Fruit fly (Drosophila melanogaster) whole organism, embryonic: Measurements from ENCODE around the gene pbl.
A peak's percentile ranks its signal among the peaks of the same experiment; 100 is the strongest.

ENCODE experiments used
- ATbp ChIP-seq: fragments of 200-800 bp; sonication (Bioruptor generic); optimal IDR thresholded peaks from 2 replicates; lab custom pipeline; 2017; ENCODE audit warnings: missing biosample characterization, mild to moderate bottlenecking, missing genetic modification characterization, missing genetic modification reagents
- Asciz ChIP-seq: fragments of 200-800 bp; sonication (Bioruptor generic); optimal IDR thresholded peaks from 2 replicates; lab custom pipeline; 2017; ENCODE audit warnings: missing biosample characterization, mild to moderate bottlenecking, missing genetic modification characterization, missing genetic modification reagents
- Atf-2 ChIP-seq: fragments of 200-800 bp; sonication (Bioruptor generic); optimal IDR thresholded peaks from 2 replicates; lab custom pipeline; 2016; ENCODE audit warnings: missing biosample characterization, missing genetic modification characterization
- B-H2 ChIP-seq: fragments of 200-800 bp; sonication (Bioruptor generic); optimal IDR thresholded peaks from 2 replicates; lab custom pipeline; 2018; ENCODE audit warnings: missing biosample characterization, mild to moderate bottlenecking, missing genetic modification characterization
- CG10366 ChIP-seq: fragments of 200-800 bp; sonication (Bioruptor generic); IDR thresholded peaks from 2 replicates; pipeline ENCODE4 v1.3.6; 2022; ENCODE audit warnings: missing biosample characterization, missing genetic modification characterization
- CG10979 ChIP-seq: fragments of 200-800 bp; sonication (Bioruptor generic); optimal IDR thresholded peaks from 2 replicates; lab custom pipeline; 2018; ENCODE audit warnings: missing biosample characterization, mild to moderate bottlenecking, missing genetic modification characterization, moderate library complexity
- CG11560 ChIP-seq: fragments of 200-800 bp; sonication (Bioruptor generic); IDR thresholded peaks from 3 replicates; pipeline ENCODE4 v1.3.6; 2022; ENCODE audit warnings: missing biosample characterization, missing genetic modification characterization
- CG1233 ChIP-seq: fragments of 200-800 bp; sonication (Bioruptor generic); optimal IDR thresholded peaks from 4 replicates; lab custom pipeline; 2018; ENCODE audit warnings: missing biosample characterization, mild to moderate bottlenecking, missing genetic modification characterization
- CG13424 ChIP-seq: fragments of 200-800 bp; sonication (Bioruptor generic); optimal IDR thresholded peaks from 2 replicates; lab custom pipeline; 2019; ENCODE audit warnings: missing biosample characterization, mild to moderate bottlenecking, missing genetic modification characterization, moderate library complexity
- CG13775 ChIP-seq: fragments of 200-800 bp; sonication (Bioruptor generic); optimal IDR thresholded peaks from 3 replicates; lab custom pipeline; 2017; ENCODE audit warnings: missing biosample characterization, mild to moderate bottlenecking, missing genetic modification characterization
- CG14710 ChIP-seq: fragments of 200-800 bp; sonication (Bioruptor generic); optimal IDR thresholded peaks from 3 replicates; lab custom pipeline; 2019; ENCODE audit warnings: missing biosample characterization, mild to moderate bottlenecking, missing genetic modification characterization, moderate library complexity
- CG15514 ChIP-seq: fragments of 200-800 bp; sonication (Bioruptor generic); optimal IDR thresholded peaks from 3 replicates; lab custom pipeline; 2017; ENCODE audit warnings: missing biosample characterization, missing genetic modification characterization, mild to moderate bottlenecking, moderate library complexity, missing genetic modification reagents
- CG17385 ChIP-seq: fragments of 200-800 bp; sonication (Bioruptor generic); optimal IDR thresholded peaks from 3 replicates; lab custom pipeline; 2018; ENCODE audit warnings: missing biosample characterization, mild to moderate bottlenecking, missing genetic modification characterization
- CG17568 ChIP-seq: fragments of 200-800 bp; sonication (Bioruptor generic); optimal IDR thresholded peaks from 2 replicates; lab custom pipeline; 2018; ENCODE audit warnings: missing biosample characterization, mild to moderate bottlenecking, missing genetic modification characterization, moderate library complexity
- CG17612 ChIP-seq: fragments of 200-800 bp; sonication (Bioruptor generic); IDR thresholded peaks from 2 replicates; pipeline ENCODE4 v1.3.6; 2022; ENCODE audit warnings: missing biosample characterization, missing genetic modification characterization
- CG17829 ChIP-seq: fragments of 200-800 bp; optimal IDR thresholded peaks from 2 replicates; lab custom pipeline; 2019; ENCODE audit warnings: missing biosample characterization, mild to moderate bottlenecking, missing genetic modification characterization, moderate library complexity
- CG18476 ChIP-seq: fragments of 200-800 bp; sonication (Bioruptor generic); optimal IDR thresholded peaks from 2 replicates; lab custom pipeline; 2016; ENCODE audit warnings: missing biosample characterization, mild to moderate bottlenecking, missing genetic modification characterization
- CG2116 ChIP-seq: fragments of 200-800 bp; sonication (Bioruptor generic); optimal IDR thresholded peaks from 3 replicates; lab custom pipeline; 2018; ENCODE audit warnings: missing biosample characterization, mild to moderate bottlenecking, missing genetic modification characterization
- CG31365 ChIP-seq: fragments of 200-800 bp; sonication (Bioruptor generic); optimal IDR thresholded peaks from 2 replicates; lab custom pipeline; 2018; ENCODE audit warnings: missing biosample characterization, mild to moderate bottlenecking, missing genetic modification characterization
- CG31441 ChIP-seq: fragments of 200-800 bp; sonication (Bioruptor generic); IDR thresholded peaks from 2 replicates; pipeline ENCODE4 v1.3.6; 2022; ENCODE audit warnings: missing biosample characterization, missing genetic modification characterization
- CG3281 ChIP-seq: fragments of 200-800 bp; sonication (Bioruptor generic); optimal IDR thresholded peaks from 3 replicates; lab custom pipeline; 2017; ENCODE audit warnings: missing biosample characterization, mild to moderate bottlenecking, missing genetic modification characterization
- CG34376 ChIP-seq: fragments of 200-800 bp; sonication (Bioruptor generic); optimal IDR thresholded peaks from 2 replicates; lab custom pipeline; 2018; ENCODE audit warnings: missing biosample characterization, mild to moderate bottlenecking, missing genetic modification characterization
- CG3847 ChIP-seq: fragments of 200-800 bp; sonication (Bioruptor generic); IDR thresholded peaks from 2 replicates; pipeline ENCODE4 v1.3.6; 2022; ENCODE audit warnings: missing biosample characterization, missing genetic modification characterization
- CG4282 ChIP-seq: fragments of 200-800 bp; sonication (Bioruptor generic); optimal IDR thresholded peaks from 2 replicates; lab custom pipeline; 2016; ENCODE audit warnings: missing biosample characterization, missing genetic modification characterization
- CG5180 ChIP-seq: fragments of 200-800 bp; sonication (Bioruptor generic); optimal IDR thresholded peaks from 3 replicates; lab custom pipeline; 2017; ENCODE audit warnings: missing biosample characterization, missing genetic modification characterization, mild to moderate bottlenecking, moderate library complexity, missing genetic modification reagents
- CG7357 ChIP-seq: fragments of 200-800 bp; sonication (Bioruptor generic); IDR thresholded peaks from 3 replicates; pipeline ENCODE4 v1.3.6; 2022; ENCODE audit warnings: missing biosample characterization, missing genetic modification characterization
- CG9727 ChIP-seq: fragments of 200-800 bp; sonication (Bioruptor generic); optimal IDR thresholded peaks from 3 replicates; lab custom pipeline; 2017; ENCODE audit warnings: missing biosample characterization, mild to moderate bottlenecking, missing genetic modification characterization
- CG9797 ChIP-seq: fragments of 200-800 bp; sonication (Bioruptor generic); optimal IDR thresholded peaks from 3 replicates; lab custom pipeline; 2018; ENCODE audit warnings: missing biosample characterization, mild to moderate bottlenecking, missing genetic modification characterization
- Dek ChIP-seq: fragments of 200-800 bp; sonication (Bioruptor generic); optimal IDR thresholded peaks from 3 replicates; lab custom pipeline; 2019; ENCODE audit warnings: missing biosample characterization, mild to moderate bottlenecking, missing genetic modification characterization, moderate library complexity
- HLH4C ChIP-seq: fragments of 200-800 bp; sonication (Bioruptor generic); IDR thresholded peaks from 3 replicates; pipeline ENCODE4 v1.3.6; 2022; ENCODE audit warnings: missing biosample characterization, missing genetic modification characterization; ENCODE audit not compliant: partially characterized antibody
- Hey ChIP-seq: fragments of 200-800 bp; sonication (Bioruptor generic); optimal IDR thresholded peaks from 3 replicates; lab custom pipeline; 2018; ENCODE audit warnings: missing biosample characterization, mild to moderate bottlenecking, missing genetic modification characterization
- HmgZ ChIP-seq: fragments of 200-800 bp; sonication (Bioruptor generic); optimal IDR thresholded peaks from 2 replicates; lab custom pipeline; 2018; ENCODE audit warnings: missing biosample characterization, mild to moderate bottlenecking, missing genetic modification characterization
- Hmx ChIP-seq: fragments of 200-800 bp; sonication (Bioruptor generic); optimal IDR thresholded peaks from 2 replicates; lab custom pipeline; 2016; ENCODE audit warnings: missing biosample characterization, missing genetic modification characterization
- Hsf ChIP-seq: fragments of 200-800 bp; sonication (Bioruptor generic); optimal IDR thresholded peaks from 3 replicates; lab custom pipeline; 2016; ENCODE audit warnings: missing biosample characterization, missing genetic modification characterization
- Lhr ChIP-seq: fragments of 200-800 bp; sonication (Bioruptor generic); optimal IDR thresholded peaks from 3 replicates; lab custom pipeline; 2017; ENCODE audit warnings: mild to moderate bottlenecking, missing biosample characterization, missing genetic modification reagents, missing genetic modification characterization
- Vsx1 ChIP-seq: fragments of 200-800 bp; sonication (Bioruptor generic); optimal IDR thresholded peaks from 2 replicates; lab custom pipeline; 2017; ENCODE audit warnings: missing biosample characterization, mild to moderate bottlenecking, missing genetic modification characterization, missing genetic modification reagents
- abd-A ChIP-seq: fragments of 200-800 bp; sonication (Bioruptor generic); optimal IDR thresholded peaks from 3 replicates; lab custom pipeline; 2019; ENCODE audit warnings: missing biosample characterization, mild to moderate bottlenecking, missing genetic modification characterization, moderate library complexity
- az2 ChIP-seq: fragments of 200-800 bp; sonication (Bioruptor generic); optimal IDR thresholded peaks from 3 replicates; lab custom pipeline; 2016; ENCODE audit warnings: missing biosample characterization, missing genetic modification characterization
- chm ChIP-seq: fragments of 200-800 bp; sonication (Bioruptor generic); IDR thresholded peaks from 2 replicates; pipeline ENCODE4 v1.3.6; 2022; ENCODE audit warnings: missing biosample characterization, missing genetic modification characterization
- gcm ChIP-seq: fragments of 200-800 bp; sonication (Bioruptor generic); optimal IDR thresholded peaks from 2 replicates; lab custom pipeline; 2019; ENCODE audit warnings: missing biosample characterization, mild to moderate bottlenecking, missing genetic modification characterization, moderate library complexity
- ind ChIP-seq: fragments of 200-800 bp; sonication (Bioruptor generic); optimal IDR thresholded peaks from 3 replicates; lab custom pipeline; 2016; ENCODE audit warnings: missing biosample characterization, missing genetic modification characterization
- inv ChIP-seq: fragments of 200-800 bp; sonication (Bioruptor generic); IDR thresholded peaks from 2 replicates; pipeline ENCODE4 v1.3.6; 2022; ENCODE audit warnings: missing biosample characterization, missing genetic modification characterization; ENCODE audit not compliant: partially characterized antibody
- lilli ChIP-seq: fragments of 200-800 bp; sonication (Bioruptor generic); optimal IDR thresholded peaks from 3 replicates; lab custom pipeline; 2016; ENCODE audit warnings: missing biosample characterization, missing genetic modification characterization
- mirr ChIP-seq: fragments of 200-800 bp; sonication (Bioruptor generic); optimal IDR thresholded peaks from 3 replicates; lab custom pipeline; 2018; ENCODE audit warnings: missing biosample characterization, mild to moderate bottlenecking, missing genetic modification characterization
- nerfin-1 ChIP-seq: fragments of 200-800 bp; sonication (Bioruptor generic); optimal IDR thresholded peaks from 3 replicates; lab custom pipeline; 2019; ENCODE audit warnings: missing biosample characterization, mild to moderate bottlenecking, missing genetic modification characterization, moderate library complexity
- repo ChIP-seq: fragments of 200-800 bp; sonication (Bioruptor generic); optimal IDR thresholded peaks from 2 replicates; lab custom pipeline; 2016; ENCODE audit warnings: missing biosample characterization, missing genetic modification characterization
- tx ChIP-seq: fragments of 200-800 bp; sonication (Bioruptor generic); optimal IDR thresholded peaks from 2 replicates; lab custom pipeline; 2016; ENCODE audit warnings: missing biosample characterization, missing genetic modification characterization
- z ChIP-seq: fragments of 200-800 bp; sonication (Bioruptor generic); IDR thresholded peaks from 3 replicates; pipeline ENCODE4 v1.3.6; 2022; ENCODE audit warnings: missing biosample characterization, missing genetic modification characterization

Gene pbl

DNA sequence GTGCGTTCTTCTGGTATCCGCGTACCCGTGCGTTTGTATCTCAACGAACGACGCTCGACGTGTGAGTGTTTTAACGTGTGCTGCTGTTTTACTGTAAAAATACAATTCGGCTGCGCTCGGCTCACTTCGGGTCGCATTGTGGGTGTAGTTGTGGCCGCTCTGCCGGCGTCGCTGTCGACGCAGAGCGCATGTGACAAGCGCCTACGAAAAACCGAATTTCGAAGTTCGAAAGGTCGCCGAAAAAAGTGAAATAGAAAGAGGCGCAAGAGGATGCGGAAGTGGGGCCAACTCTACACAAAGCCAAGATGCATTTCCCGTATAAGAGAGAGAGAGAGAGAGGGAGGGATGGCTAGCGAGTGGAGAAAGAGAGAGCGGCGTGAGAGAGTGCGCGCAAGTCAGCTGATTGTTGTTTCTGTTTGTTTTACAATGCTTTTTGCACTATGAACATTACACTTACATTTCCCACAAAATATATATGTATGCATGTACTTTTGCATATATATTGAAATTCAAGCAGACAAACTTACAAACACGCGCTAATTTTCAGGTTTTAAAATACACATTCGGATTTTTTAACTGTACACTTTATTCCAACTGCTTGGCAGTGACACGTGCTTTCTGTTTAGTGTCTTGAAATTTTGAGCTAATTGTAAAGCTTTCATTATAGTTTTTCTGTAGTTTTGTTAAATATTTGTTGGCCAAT is 56.9 kb downstream of the pbl start (continued):
- 0 out of 3 replicates have a peak, but pooled peaks have one; percentile 9 for TF ChIP-seq HLH4C (GFP tag; lab: Robert Waterston, UW)
- TF ChIP-seq CG11560 (tag; lab: Robert Waterston, UW): no peak
- TF ChIP-seq repo (GFP tag; lab: Kevin White, UChicago): peak; percentile 56
- TF ChIP-seq Hsf: no peak
- TF ChIP-seq CG31441 (GFP tag; lab: Robert Waterston, UW): peak; percentile 64; the same call in 1 of the 2 replicates
- TF ChIP-seq CG10366 (GFP tag; lab: Robert Waterston, UW): no peak
- peak; percentile 68 for TF ChIP-seq abd-A (tag; lab: Kevin White, UChicago)
- peak; percentile 71 for TF ChIP-seq Vsx1 (GFP tag; lab: Kevin White, UChicago)
- TF ChIP-seq CG10979 (tag; lab: Kevin White, UChicago): peak; percentile 44
- peak; percentile 54 for TF ChIP-seq CG2116 (GFP tag; lab: Kevin White, UChicago)
- TF ChIP-seq CG14710: peak; percentile 39
- no peak for TF ChIP-seq az2
- TF ChIP-seq CG3847 (GFP tag; lab: Robert Waterston, UW): 0 out of 2 replicates have a peak, but pooled peaks have one; percentile 18
- no peak for TF ChIP-seq Atf-2 (GFP tag; lab: Kevin White, UChicago)
- peak; percentile 84 for TF ChIP-seq chm
- peak; percentile 85 for TF ChIP-seq CG15514 (GFP tag; lab: Kevin White, UChicago)
- no peak for TF ChIP-seq inv (GFP tag; lab: Robert Waterston, UW)
- peak; percentile 37 for TF ChIP-seq lilli
- peak; percentile 85 for TF ChIP-seq CG3281 (GFP tag; lab: Kevin White, UChicago)
- TF ChIP-seq ind (GFP tag; lab: Kevin White, UChicago): no peak
- no peak for TF ChIP-seq Dek (tag; lab: Kevin White, UChicago)
- no peak for TF ChIP-seq tx (GFP tag; lab: Kevin White, UChicago)
- TF ChIP-seq Hey (tag; lab: Kevin White, UChicago): peak; percentile 64
- peak; percentile 45 for TF ChIP-seq CG9727
- peak; percentile 53 for TF ChIP-seq Hmx (GFP tag; lab: Kevin White, UChicago)
- TF ChIP-seq CG1233: peak; percentile 69
- TF ChIP-seq CG9797 (GFP tag; lab: Kevin White, UChicago): peak; percentile 36
- peak; percentile 88 for TF ChIP-seq ATbp (GFP tag; lab: Kevin White, UChicago)
- TF ChIP-seq CG5180 (GFP tag; lab: Kevin White, UChicago): peak; percentile 91
- peak; percentile 95 for TF ChIP-seq mirr (GFP tag; lab: Kevin White, UChicago)
- peak; percentile 88 for TF ChIP-seq CG31365
- no peak for TF ChIP-seq CG13424 (tag; lab: Kevin White, UChicago)
- peak; percentile 66 for TF ChIP-seq gcm (GFP tag; lab: Kevin White, UChicago)
- TF ChIP-seq HmgZ (tag; lab: Kevin White, UChicago): peak; percentile 61
- TF ChIP-seq CG17829 (tag; lab: Kevin White, UChicago): peak; percentile 34
- TF ChIP-seq CG4282: no peak
- no peak for TF ChIP-seq CG18476 (GFP tag; lab: Kevin White, UChicago)
- TF ChIP-seq CG17385: peak; percentile 74
- TF ChIP-seq CG7357 (GFP tag; lab: Robert Waterston, UW): no peak
- TF ChIP-seq B-H2: peak; percentile 63
- no peak for TF ChIP-seq CG13775 (GFP tag; lab: Kevin White, UChicago)
- TF ChIP-seq CG17568 (GFP tag; lab: Kevin White, UChicago): peak; percentile 89
- peak; percentile 8 for TF ChIP-seq Lhr (GFP tag; lab: Kevin White, UChicago)
- no peak for TF ChIP-seq CG17612 (GFP tag; lab: Robert Waterston, UW)
- peak; percentile 94 for TF ChIP-seq Asciz (GFP tag; lab: Kevin White, UChicago)
- TF ChIP-seq CG34376: peak; percentile 95
- TF ChIP-seq z (GFP tag; lab: Robert Waterston, UW): peak; percentile 58; the same call in 1 of the 3 replicates
- TF ChIP-seq nerfin-1 (tag; lab: Kevin White, UChicago): peak; percentile 83
